Worm (Caenorhabditis elegans) whole organism, mixed stage, embryonic: ENCODE measurements around the gene ceh-90.

Experiments used
- M03D4.4 ChIP-seq: sonication (generic microtip); optimal IDR thresholded peaks from 2 replicates; lab custom pipeline; 2017; ENCODE audit warnings: mild to moderate bottlenecking, missing genetic modification characterization, missing compliant biosample characterization
- bed-3 ChIP-seq: fragments of 200-800 bp; sonication (Bioruptor generic); optimal IDR thresholded peaks from 3 replicates; lab custom pipeline; 2018; ENCODE audit warnings: mild to moderate bottlenecking, missing genetic modification characterization, moderate library complexity, missing compliant biosample characterization
- blmp-1 ChIP-seq: fragments of 150-350 bp; optimal IDR thresholded peaks from 2 replicates; lab custom pipeline; 2014; ENCODE audit warnings: missing biosample characterization, missing genetic modification characterization
- ceh-39 ChIP-seq: fragments of 150-350 bp; optimal IDR thresholded peaks from 2 replicates; lab custom pipeline; 2014; ENCODE audit warnings: missing biosample characterization, missing genetic modification characterization
- ceh-43 ChIP-seq: fragments of 200-800 bp; sonication (Bioruptor generic); optimal IDR thresholded peaks from 2 replicates; lab custom pipeline; 2018; ENCODE audit warnings: mild to moderate bottlenecking, missing genetic modification characterization, moderate library complexity, missing compliant biosample characterization
- ceh-83 ChIP-seq: fragments of 200-800 bp; sonication (Bioruptor generic); optimal IDR thresholded peaks from 2 replicates; lab custom pipeline; 2018; ENCODE audit warnings: mild to moderate bottlenecking, missing genetic modification characterization, missing compliant biosample characterization
- ces-1 ChIP-seq: fragments of 150-350 bp; optimal IDR thresholded peaks from 2 replicates; lab custom pipeline; 2014; ENCODE audit warnings: missing biosample characterization, missing genetic modification reagents, missing genetic modification characterization
- cnd-1 ChIP-seq: fragments of 200-800 bp; sonication (Bioruptor generic); optimal IDR thresholded peaks from 2 replicates; lab custom pipeline; 2018; ENCODE audit warnings: mild to moderate bottlenecking, missing genetic modification characterization, missing compliant biosample characterization
- drap-1 ChIP-seq: fragments of 200-800 bp; sonication (Bioruptor generic); optimal IDR thresholded peaks from 3 replicates; lab custom pipeline; 2018; ENCODE audit warnings: mild to moderate bottlenecking, missing genetic modification characterization, missing compliant biosample characterization
- elt-3 ChIP-seq: fragments of 150-350 bp; optimal IDR thresholded peaks from 2 replicates; lab custom pipeline; 2014; ENCODE audit warnings: missing biosample characterization, missing genetic modification characterization
- flh-1 ChIP-seq: fragments of 200-800 bp; sonication (Bioruptor generic); optimal IDR thresholded peaks from 2 replicates; lab custom pipeline; 2018; ENCODE audit warnings: mild to moderate bottlenecking, missing genetic modification characterization, moderate library complexity, missing compliant biosample characterization
- ham-2 ChIP-seq: fragments of 200-800 bp; sonication (Bioruptor generic); optimal IDR thresholded peaks from 2 replicates; lab custom pipeline; 2018; ENCODE audit warnings: mild to moderate bottlenecking, missing genetic modification characterization, missing compliant biosample characterization
- hlh-1 ChIP-seq: fragments of 150-350 bp; optimal IDR thresholded peaks from 2 replicates; lab custom pipeline; 2014; ENCODE audit warnings: missing biosample characterization, missing genetic modification reagents, missing genetic modification characterization
- lin-13 ChIP-seq: fragments of 150-350 bp; optimal IDR thresholded peaks from 2 replicates; lab custom pipeline; 2014; ENCODE audit warnings: missing biosample characterization, missing genetic modification characterization
- lin-32 ChIP-seq: fragments of 200-800 bp; sonication (Bioruptor generic); optimal IDR thresholded peaks from 2 replicates; lab custom pipeline; 2018; ENCODE audit warnings: mild to moderate bottlenecking, missing genetic modification characterization, missing compliant biosample characterization
- lsy-2 ChIP-seq: fragments of 150-350 bp; optimal IDR thresholded peaks from 2 replicates; lab custom pipeline; 2014; ENCODE audit warnings: missing biosample characterization, missing genetic modification characterization
- mab-5 ChIP-seq: fragments of 150-350 bp; optimal IDR thresholded peaks from 2 replicates; lab custom pipeline; 2014; ENCODE audit warnings: missing biosample characterization, missing genetic modification characterization
- mep-1 ChIP-seq: fragments of 150-350 bp; optimal IDR thresholded peaks from 2 replicates; lab custom pipeline; 2017; ENCODE audit warnings: missing biosample characterization, missing genetic modification reagents, missing genetic modification characterization, inconsistent platforms
- mls-2 ChIP-seq: sonication (generic microtip); optimal IDR thresholded peaks from 2 replicates; lab custom pipeline; 2016; ENCODE audit warnings: mild to moderate bottlenecking, missing genetic modification characterization, moderate library complexity, missing compliant biosample characterization
- nhr-12 ChIP-seq: fragments of 150-350 bp; optimal IDR thresholded peaks from 2 replicates; lab custom pipeline; 2014; ENCODE audit warnings: missing biosample characterization, missing genetic modification characterization
- nhr-2 ChIP-seq: fragments of 150-350 bp; optimal IDR thresholded peaks from 2 replicates; lab custom pipeline; 2014; ENCODE audit warnings: missing biosample characterization, missing genetic modification characterization
- nhr-237 ChIP-seq: fragments of 150-350 bp; optimal IDR thresholded peaks from 2 replicates; lab custom pipeline; 2014; ENCODE audit warnings: missing biosample characterization, missing genetic modification characterization
- nhr-76 ChIP-seq: sonication (generic microtip); optimal IDR thresholded peaks from 2 replicates; lab custom pipeline; 2017; ENCODE audit warnings: missing biosample characterization, missing genetic modification characterization
- pha-4 ChIP-seq: fragments of 150-350 bp; optimal IDR thresholded peaks from 2 replicates; lab custom pipeline; 2018; ENCODE audit warnings: missing biosample characterization, missing genetic modification reagents, missing genetic modification characterization
- sem-2 ChIP-seq: fragments of 200-800 bp; sonication (Bioruptor generic); optimal IDR thresholded peaks from 2 replicates; lab custom pipeline; 2018; ENCODE audit warnings: mild to moderate bottlenecking, missing genetic modification characterization, missing compliant biosample characterization
- snpc-4 ChIP-seq: fragments of 150-350 bp; optimal IDR thresholded peaks from 2 replicates; lab custom pipeline; 2014; ENCODE audit warnings: missing biosample characterization, missing genetic modification characterization
- sptf-1 ChIP-seq: sonication (generic microtip); optimal IDR thresholded peaks from 2 replicates; lab custom pipeline; 2017; ENCODE audit warnings: mild to moderate bottlenecking, missing genetic modification characterization, moderate library complexity, missing compliant biosample characterization
- tbx-8 ChIP-seq: fragments of 200-800 bp; sonication (Bioruptor generic); optimal IDR thresholded peaks from 2 replicates; lab custom pipeline; 2018; ENCODE audit warnings: mild to moderate bottlenecking, missing genetic modification characterization, moderate library complexity, missing compliant biosample characterization
- unc-120 ChIP-seq: sonication (generic microtip); optimal IDR thresholded peaks from 2 replicates; lab custom pipeline; 2017; ENCODE audit warnings: missing genetic modification characterization, missing compliant biosample characterization; ENCODE audit not compliant: poor library complexity, severe bottlenecking
- unc-39 ChIP-seq: fragments of 150-350 bp; optimal IDR thresholded peaks from 2 replicates; lab custom pipeline; 2014; ENCODE audit warnings: missing biosample characterization, missing genetic modification characterization
- unc-62 ChIP-seq: fragments of 150-350 bp; optimal IDR thresholded peaks from 2 replicates; lab custom pipeline; 2014; ENCODE audit warnings: missing biosample characterization, missing genetic modification reagents, missing genetic modification characterization
- zip-8 ChIP-seq: fragments of 150-350 bp; optimal IDR thresholded peaks from 2 replicates; lab custom pipeline; 2014; ENCODE audit warnings: missing biosample characterization, missing genetic modification characterization
- ztf-11 ChIP-seq: fragments of 150-350 bp; optimal IDR thresholded peaks from 2 replicates; lab custom pipeline; 2014; ENCODE audit warnings: missing biosample characterization, missing genetic modification characterization

Gene ceh-90

ce11 chrX:14134883-14135282 lies 21.9 kb downstream of the ceh-90 start:
- no peak for TF ChIP-seq unc-120 (tag; lab: Kevin White, UChicago)
- no peak for TF ChIP-seq cnd-1
- TF ChIP-seq ceh-39 (tag; lab: Kevin White, UChicago): no peak
- no peak for TF ChIP-seq nhr-12 (tag; lab: Kevin White, UChicago)
- TF ChIP-seq pha-4 (tag; lab: Kevin White, UChicago): no peak
- no peak for TF ChIP-seq bed-3 (GFP tag; lab: Kevin White, UChicago)
- TF ChIP-seq zip-8: no peak
- no peak for TF ChIP-seq M03D4.4 (tag; lab: Kevin White, UChicago)
- TF ChIP-seq blmp-1 (tag; lab: Kevin White, UChicago): no peak
- TF ChIP-seq snpc-4 (tag; lab: Kevin White, UChicago): no peak
- TF ChIP-seq elt-3 (tag; lab: Kevin White, UChicago): no peak
- no peak for TF ChIP-seq lin-32 (GFP tag; lab: Kevin White, UChicago)
- TF ChIP-seq nhr-2 (tag; lab: Kevin White, UChicago): no peak
- no peak for TF ChIP-seq lin-13 (tag; lab: Kevin White, UChicago)
- TF ChIP-seq, all 35 proteins: peak for 0

DNA sequence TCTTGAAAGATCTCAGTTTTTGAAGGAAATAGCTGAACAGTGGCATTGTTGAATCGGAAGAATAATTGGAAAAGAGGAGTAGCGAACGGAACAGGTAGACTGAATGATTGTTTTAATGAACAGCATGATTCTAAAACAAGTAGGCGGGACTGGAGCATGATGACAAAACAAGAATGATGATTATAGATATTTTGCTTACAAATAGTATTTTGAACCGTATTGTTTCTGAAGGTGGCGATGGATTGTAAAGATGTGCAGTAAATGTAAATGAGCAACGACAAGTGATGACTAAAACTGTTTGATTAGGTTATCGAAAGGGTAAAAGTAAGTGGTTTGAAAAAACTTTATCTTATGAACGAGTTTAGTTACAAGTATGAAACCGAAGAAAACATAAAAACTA lies 22.6 kb downstream of the ceh-90 start, which contains the start of gene F28H6.8:
F28H6.8 (minus strand) TSS at position 101 of the 400 bp plus-strand sequence.
- no peak for TF ChIP-seq tbx-8 (GFP tag; lab: Kevin White, UChicago)
- TF ChIP-seq sem-2 (GFP tag; lab: Kevin White, UChicago): no peak
- TF ChIP-seq ztf-11 (tag; lab: Kevin White, UChicago): no peak
- TF ChIP-seq zip-8: no peak
- no peak for TF ChIP-seq bed-3 (GFP tag; lab: Kevin White, UChicago)
- no peak for TF ChIP-seq unc-62 (GFP tag; lab: Kevin White, UChicago)
- TF ChIP-seq lin-13 (tag; lab: Kevin White, UChicago): no peak
- no peak for TF ChIP-seq hlh-1 (tag; lab: Kevin White, UChicago)
- TF ChIP-seq ceh-39 (tag; lab: Kevin White, UChicago): no peak
- no peak for TF ChIP-seq flh-1
- TF ChIP-seq mls-2: no peak
- no peak for TF ChIP-seq elt-3 (tag; lab: Kevin White, UChicago)
- no peak for TF ChIP-seq ceh-83 (GFP tag; lab: Kevin White, UChicago)
- TF ChIP-seq lsy-2 (tag; lab: Kevin White, UChicago): no peak
- TF ChIP-seq sptf-1 (tag; lab: Kevin White, UChicago): no peak
- TF ChIP-seq drap-1 (GFP tag; lab: Kevin White, UChicago): no peak
- no peak for TF ChIP-seq snpc-4 (tag; lab: Kevin White, UChicago)

- no peak for TF ChIP-seq zip-8
- TF ChIP-seq mep-1 (tag; lab: Kevin White, UChicago): no peak
- TF ChIP-seq unc-62 (GFP tag; lab: Kevin White, UChicago): no peak
- TF ChIP-seq nhr-237 (tag; lab: Kevin White, UChicago): no peak
- no peak for TF ChIP-seq ceh-43 (GFP tag; lab: Kevin White, UChicago)
- no peak for TF ChIP-seq unc-39 (tag; lab: Kevin White, UChicago)
- TF ChIP-seq elt-3 (tag; lab: Kevin White, UChicago): no peak
- no peak for TF ChIP-seq ceh-83 (GFP tag; lab: Kevin White, UChicago)
- TF ChIP-seq ztf-11 (tag; lab: Kevin White, UChicago): no peak
- TF ChIP-seq bed-3 (GFP tag; lab: Kevin White, UChicago): no peak
- TF ChIP-seq nhr-76 (tag; lab: Kevin White, UChicago): no peak
- no peak for TF ChIP-seq ham-2 (GFP tag; lab: Kevin White, UChicago)
- no peak for TF ChIP-seq blmp-1 (tag; lab: Kevin White, UChicago)
- TF ChIP-seq lin-13 (tag; lab: Kevin White, UChicago): no peak
- TF ChIP-seq unc-120 (tag; lab: Kevin White, UChicago): no peak
- TF ChIP-seq drap-1 (GFP tag; lab: Kevin White, UChicago): no peak
These were observed 24.1 kb downstream of the ceh-90 start for ce11 chrX:14132677-14133076.

DNA sequence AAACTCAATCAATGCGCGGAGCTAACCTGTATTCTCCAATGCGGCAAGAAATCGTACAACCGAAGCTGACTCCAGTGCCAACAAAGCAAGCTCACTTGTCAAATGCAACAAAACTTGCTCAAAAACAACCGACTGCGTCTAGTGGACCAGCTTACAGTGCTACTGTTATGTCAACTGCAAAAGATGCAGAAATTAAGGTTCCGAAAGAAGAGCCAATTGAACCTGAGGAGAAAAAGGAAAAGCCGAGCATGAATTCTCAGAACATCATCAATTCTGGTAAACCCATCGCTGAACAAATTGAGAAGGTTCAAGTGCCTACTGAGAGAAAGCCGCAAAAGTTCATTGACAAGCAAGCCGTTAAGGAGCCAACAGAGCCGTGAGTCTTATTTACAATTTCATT lies 25.3 kb downstream of the ceh-90 start:
- TF ChIP-seq unc-62 (GFP tag; lab: Kevin White, UChicago): no peak
- no peak for TF ChIP-seq lsy-2 (tag; lab: Kevin White, UChicago)
- no peak for TF ChIP-seq unc-39 (tag; lab: Kevin White, UChicago)
- TF ChIP-seq nhr-76 (tag; lab: Kevin White, UChicago): no peak
- no peak for TF ChIP-seq mls-2
- TF ChIP-seq pha-4 (tag; lab: Kevin White, UChicago): no peak
- no peak for TF ChIP-seq ces-1 (GFP tag; lab: Kevin White, UChicago)
- no peak for TF ChIP-seq nhr-12 (tag; lab: Kevin White, UChicago)
- TF ChIP-seq elt-3 (tag; lab: Kevin White, UChicago): no peak
- TF ChIP-seq snpc-4 (tag; lab: Kevin White, UChicago): no peak
- no peak for TF ChIP-seq ceh-83 (GFP tag; lab: Kevin White, UChicago)
- no peak for TF ChIP-seq hlh-1 (tag; lab: Kevin White, UChicago)
- no peak for TF ChIP-seq mab-5 (tag; lab: Kevin White, UChicago)
- TF ChIP-seq cnd-1: no peak
